Worm (Caenorhabditis elegans) whole organism, L1 larva: Measurements from ENCODE around the gene K08B12.1.

Experiments used
- C16A3.4 ChIP-seq: fragments of 150-350 bp; optimal IDR thresholded peaks from 2 replicates; lab custom pipeline; 2014; ENCODE audit warnings: missing biosample characterization, missing genetic modification characterization
- C34B4.2 ChIP-seq: sonication (generic microtip); optimal IDR thresholded peaks from 2 replicates; lab custom pipeline; 2017; ENCODE audit warnings: mild to moderate bottlenecking, missing genetic modification characterization, missing compliant biosample characterization
- F16B12.6 ChIP-seq: fragments of 150-350 bp; optimal IDR thresholded peaks from 2 replicates; lab custom pipeline; 2014; ENCODE audit warnings: missing biosample characterization, missing genetic modification characterization
- aha-1 ChIP-seq: fragments of 150-350 bp; optimal IDR thresholded peaks from 2 replicates; lab custom pipeline; 2014; ENCODE audit warnings: missing biosample characterization, missing genetic modification characterization
- alr-1 ChIP-seq: fragments of 200-800 bp; sonication (Bioruptor generic); optimal IDR thresholded peaks from 2 replicates; lab custom pipeline; 2018; ENCODE audit warnings: borderline replicate concordance, mild to moderate bottlenecking, missing genetic modification characterization, missing compliant biosample characterization
- aly-2 ChIP-seq: fragments of 150-350 bp; optimal IDR thresholded peaks from 2 replicates; lab custom pipeline; 2014; ENCODE audit warnings: missing biosample characterization, missing genetic modification characterization
- blmp-1 ChIP-seq: fragments of 150-350 bp; optimal IDR thresholded peaks from 2 replicates; lab custom pipeline; 2014; ENCODE audit warnings: missing biosample characterization, missing genetic modification characterization
- ceh-88 ChIP-seq: fragments of 200-800 bp; sonication (Bioruptor generic); IDR thresholded peaks from 2 replicates; pipeline ENCODE4 v1.3.6; 2022; ENCODE audit warnings: missing genetic modification characterization, missing compliant biosample characterization
- ceh-90 ChIP-seq: sonication (generic microtip); optimal IDR thresholded peaks from 2 replicates; lab custom pipeline; 2016; ENCODE audit warnings: missing genetic modification characterization, missing compliant biosample characterization
- dpl-1 ChIP-seq, 3 experiments: fragments of 150-350 bp in 2 of 3; sonication (generic microtip) in 1 of 3; optimal IDR thresholded peaks; 2 replicates each; lab custom pipeline; 2014 to 2017; ENCODE audit warnings: missing biosample characterization in 3 of 3, missing genetic modification characterization in 3 of 3, missing genetic modification reagents in 3 of 3
- dsc-1 ChIP-seq: sonication (generic microtip); optimal IDR thresholded peaks from 2 replicates; lab custom pipeline; 2016; ENCODE audit warnings: mild to moderate bottlenecking, missing genetic modification characterization, missing compliant biosample characterization
- efl-1 ChIP-seq, 4 experiments: fragments of 150-350 bp; optimal IDR thresholded peaks in 3 of 4; peaks in 1 of 4; 1 replicate in 1 of 4; 2 replicates in 3 of 4; lab custom pipeline; 2014; ENCODE audit warnings: missing biosample characterization in 2 of 4, missing genetic modification characterization in 2 of 4, missing genetic modification reagents in 2 of 4
- efl-3 ChIP-seq: fragments of 200-800 bp; sonication (Bioruptor generic); optimal IDR thresholded peaks from 2 replicates; lab custom pipeline; 2018; ENCODE audit warnings: mild to moderate bottlenecking, missing genetic modification characterization, missing compliant biosample characterization
- elt-3 ChIP-seq, 6 experiments: fragments of 150-350 bp in 1 of 6; sonication (generic microtip); optimal IDR thresholded peaks; 2 replicates each; lab custom pipeline; 2017 to 2018; ENCODE audit warnings: missing biosample characterization in 6 of 6, missing genetic modification characterization in 6 of 6, inconsistent platforms in 1 of 6
- ets-5 ChIP-seq: fragments of 200-800 bp; sonication (Bioruptor generic); IDR thresholded peaks from 2 replicates; pipeline ENCODE4 v1.3.6; 2022; ENCODE audit warnings: missing genetic modification characterization, missing compliant biosample characterization
- fkh-10 ChIP-seq: sonication (generic microtip); optimal IDR thresholded peaks from 2 replicates; lab custom pipeline; 2017; ENCODE audit warnings: missing biosample characterization, missing genetic modification reagents, missing genetic modification characterization
- fos-1 ChIP-seq: fragments of 150-350 bp; optimal IDR thresholded peaks from 2 replicates; lab custom pipeline; 2014; ENCODE audit warnings: missing biosample characterization, missing genetic modification characterization
- hlh-4 ChIP-seq: sonication (generic microtip); optimal IDR thresholded peaks from 2 replicates; lab custom pipeline; 2016; ENCODE audit warnings: mild to moderate bottlenecking, missing genetic modification characterization, missing compliant biosample characterization
- jun-1 ChIP-seq: fragments of 150-350 bp; optimal IDR thresholded peaks from 2 replicates; lab custom pipeline; 2014; ENCODE audit warnings: missing biosample characterization, missing genetic modification reagents, missing genetic modification characterization
- lin-13 ChIP-seq: fragments of 150-350 bp; optimal IDR thresholded peaks from 2 replicates; lab custom pipeline; 2014; ENCODE audit warnings: missing biosample characterization, missing genetic modification reagents, missing genetic modification characterization
- lin-14 ChIP-seq: fragments of 200-800 bp; sonication (Bioruptor generic); optimal IDR thresholded peaks from 2 replicates; lab custom pipeline; 2018; ENCODE audit warnings: mild to moderate bottlenecking, missing genetic modification characterization, moderate library complexity, missing compliant biosample characterization
- lin-35 ChIP-seq, 2 experiments: fragments of 150-350 bp; optimal IDR thresholded peaks; 2 replicates each; lab custom pipeline; 2014; ENCODE audit warnings: missing biosample characterization in 2 of 2, missing genetic modification characterization in 2 of 2, missing genetic modification reagents in 2 of 2
- lin-39 ChIP-seq: fragments of 150-350 bp; optimal IDR thresholded peaks from 2 replicates; lab custom pipeline; 2014; ENCODE audit warnings: missing biosample characterization, missing genetic modification reagents, missing genetic modification characterization
- lir-3 ChIP-seq: sonication (generic microtip); optimal IDR thresholded peaks from 2 replicates; lab custom pipeline; 2016; ENCODE audit warnings: mild to moderate bottlenecking, missing genetic modification characterization, moderate library complexity, missing compliant biosample characterization; ENCODE audit not compliant: poor library complexity
- lsy-2 ChIP-seq, 2 experiments: fragments of 150-350 bp; optimal IDR thresholded peaks; 2 replicates each; lab custom pipeline; 2014; ENCODE audit warnings: missing biosample characterization in 2 of 2, missing genetic modification characterization in 2 of 2
- nhr-11 ChIP-seq: fragments of 150-350 bp; optimal IDR thresholded peaks from 2 replicates; lab custom pipeline; 2014; ENCODE audit warnings: missing biosample characterization, missing genetic modification characterization
- nhr-19 ChIP-seq: fragments of 200-800 bp; sonication (Bioruptor generic); conservative IDR thresholded peaks from 2 replicates; pipeline ENCODE4 v1.3.6; 2022; ENCODE audit warnings: missing genetic modification characterization, missing compliant biosample characterization
- nhr-28 ChIP-seq: fragments of 150-350 bp; optimal IDR thresholded peaks from 2 replicates; lab custom pipeline; 2014; ENCODE audit warnings: missing biosample characterization, missing genetic modification characterization
- nhr-47 ChIP-seq: sonication (generic microtip); optimal IDR thresholded peaks from 2 replicates; lab custom pipeline; 2016; ENCODE audit warnings: mild to moderate bottlenecking, missing genetic modification characterization, moderate library complexity, missing compliant biosample characterization
- nhr-71 ChIP-seq: sonication (generic microtip); optimal IDR thresholded peaks from 2 replicates; lab custom pipeline; 2016; ENCODE audit warnings: mild to moderate bottlenecking, missing genetic modification characterization, moderate library complexity, missing compliant biosample characterization
- nhr-84 ChIP-seq: sonication (generic microtip); optimal IDR thresholded peaks from 2 replicates; lab custom pipeline; 2017; ENCODE audit warnings: missing biosample characterization, missing genetic modification characterization
- nhr-85 ChIP-seq: sonication (generic microtip); peaks from one replicate; lab custom pipeline; 2016; ENCODE audit warnings: missing genetic modification characterization, inconsistent platforms, missing compliant biosample characterization
- nhr-90 ChIP-seq: sonication (generic microtip); optimal IDR thresholded peaks from 2 replicates; lab custom pipeline; 2016; ENCODE audit warnings: mild to moderate bottlenecking, missing genetic modification characterization, missing compliant biosample characterization; ENCODE audit not compliant: poor library complexity
- pax-3 ChIP-seq: fragments of 200-800 bp; sonication (Bioruptor generic); optimal IDR thresholded peaks from 2 replicates; lab custom pipeline; 2018; ENCODE audit warnings: mild to moderate bottlenecking, missing genetic modification characterization, moderate library complexity, missing compliant biosample characterization
- rnt-1 ChIP-seq: sonication (generic microtip); optimal IDR thresholded peaks from 2 replicates; lab custom pipeline; 2016; ENCODE audit warnings: mild to moderate bottlenecking, missing genetic modification characterization, moderate library complexity, missing compliant biosample characterization
- skn-1 ChIP-seq: fragments of 150-350 bp; optimal IDR thresholded peaks from 2 replicates; lab custom pipeline; 2014; ENCODE audit warnings: missing biosample characterization, missing genetic modification characterization
- snu-23 ChIP-seq: sonication (generic microtip); optimal IDR thresholded peaks from 2 replicates; lab custom pipeline; 2016; ENCODE audit warnings: missing genetic modification characterization, missing compliant biosample characterization
- sptf-1 ChIP-seq: fragments of 150-350 bp; optimal IDR thresholded peaks from 2 replicates; lab custom pipeline; 2014; ENCODE audit warnings: missing biosample characterization, missing genetic modification characterization
- tlp-1 ChIP-seq: fragments of 150-350 bp; optimal IDR thresholded peaks from 2 replicates; lab custom pipeline; 2014; ENCODE audit warnings: missing biosample characterization, missing genetic modification characterization
- unc-130 ChIP-seq: fragments of 150-350 bp; optimal IDR thresholded peaks from 2 replicates; lab custom pipeline; 2017; ENCODE audit warnings: missing biosample characterization, missing genetic modification characterization, inconsistent platforms
- unc-62 ChIP-seq: fragments of 150-350 bp; optimal IDR thresholded peaks from 2 replicates; lab custom pipeline; 2014; ENCODE audit warnings: missing biosample characterization, missing genetic modification reagents, missing genetic modification characterization
- unc-86 ChIP-seq: sonication (generic microtip); optimal IDR thresholded peaks from 2 replicates; lab custom pipeline; 2016; ENCODE audit warnings: missing genetic modification characterization, missing compliant biosample characterization
- vab-15 ChIP-seq: sonication (generic microtip); optimal IDR thresholded peaks from 2 replicates; lab custom pipeline; 2017; ENCODE audit warnings: missing genotype, mild to moderate bottlenecking, missing genetic modification characterization, missing compliant biosample characterization
- xbp-1 ChIP-seq: sonication (generic microtip); optimal IDR thresholded peaks from 2 replicates; lab custom pipeline; 2016; ENCODE audit warnings: missing genetic modification characterization, missing compliant biosample characterization
- zip-4 ChIP-seq: fragments of 200-800 bp; sonication (Bioruptor generic); optimal IDR thresholded peaks from 2 replicates; lab custom pipeline; 2018; ENCODE audit warnings: mild to moderate bottlenecking, missing genetic modification characterization, moderate library complexity, missing compliant biosample characterization
- ztf-11 ChIP-seq, 2 experiments: sonication (generic microtip); optimal IDR thresholded peaks; 2 replicates each; lab custom pipeline; 2016 to 2017; ENCODE audit warnings: missing genetic modification characterization in 2 of 2, missing biosample characterization in 1 of 2, missing compliant biosample characterization in 1 of 2

K08B12.1 gene

ce11 chrV:6222779-6223276 is 36.3 kb upstream of the K08B12.1 start:
- no peak for TF ChIP-seq fkh-10 (GFP tag; lab: Kevin White, UChicago)
- TF ChIP-seq tlp-1: no peak
- peak in 1 of 2 experiments; percentile 0 for TF ChIP-seq lin-35 (GFP tag; optimal IDR thresholded peaks at IDR 0.05; lab: Kevin White, UChicago)
- no peak for TF ChIP-seq zip-4 (GFP tag; lab: Kevin White, UChicago)
- no peak for TF ChIP-seq blmp-1 (tag; lab: Kevin White, UChicago)
- no peak for TF ChIP-seq unc-86 (tag; lab: Kevin White, UChicago)
- no peak for TF ChIP-seq lin-39 (tag; lab: Kevin White, UChicago)
- TF ChIP-seq lin-14 (GFP tag; lab: Kevin White, UChicago): no peak
- TF ChIP-seq nhr-90 (tag; lab: Kevin White, UChicago): no peak
- TF ChIP-seq pax-3: no peak
- TF ChIP-seq alr-1 (tag; lab: Kevin White, UChicago): no peak
- no peak for TF ChIP-seq unc-62 (GFP tag; lab: Kevin White, UChicago)
- TF ChIP-seq vab-15 (tag; lab: Kevin White, UChicago): peak; percentile 9
- peak in 1 of 2 experiments; percentile 34 for TF ChIP-seq lsy-2 (tag; optimal IDR thresholded peaks at IDR 0.05; lab: Kevin White, UChicago)

- TF ChIP-seq nhr-85: peak; percentile 76
- no peak for TF ChIP-seq dsc-1
- no peak for TF ChIP-seq F16B12.6 (tag; lab: Kevin White, UChicago)
- TF ChIP-seq nhr-84 (tag; lab: Kevin White, UChicago): no peak
- TF ChIP-seq fos-1 (tag; lab: Kevin White, UChicago): no peak
- peak; percentile 8; the same call in 1 of the 2 replicates for TF ChIP-seq ceh-88
- no peak for TF ChIP-seq aha-1
- TF ChIP-seq nhr-47 (tag; lab: Kevin White, UChicago): peak; percentile 15
- TF ChIP-seq ceh-90: no peak
- no peak for TF ChIP-seq dpl-1 (GFP tag; optimal IDR thresholded peaks at IDR 0.05; lab: Kevin White, UChicago)
- TF ChIP-seq efl-1 (optimal IDR thresholded peaks at IDR 0.05; lab: Kevin White, UChicago): no peak
- TF ChIP-seq efl-1 (GFP tag; optimal IDR thresholded peaks at IDR 0.05 in 1 of 2; lab: Kevin White, UChicago): peak in 1 of 2 experiments; percentile 85
- peak; percentile 18 for TF ChIP-seq jun-1
- no peak for TF ChIP-seq efl-3
- peak; percentile 10 for TF ChIP-seq nhr-71 (tag; lab: Kevin White, UChicago)
- TF ChIP-seq ets-5 (GFP tag; lab: Robert Waterston, UW): no peak
- no peak for TF ChIP-seq lin-14 (GFP tag; lab: Kevin White, UChicago)
- peak; percentile 59 for TF ChIP-seq aly-2
- TF ChIP-seq lsy-2 (tag; optimal IDR thresholded peaks at IDR 0.05; lab: Kevin White, UChicago): peak in 1 of 2 experiments; percentile 14
- no peak for TF ChIP-seq ztf-11 (tag; optimal IDR thresholded peaks at IDR 0.05; lab: Kevin White, UChicago)
- TF ChIP-seq nhr-19 (GFP tag; lab: Robert Waterston, UW): 0 out of 2 replicates have a peak, but pooled peaks have one; percentile 1
These were observed 35.7 kb upstream of the K08B12.1 start for ce11 chrV:6223315-6224018.

DNA sequence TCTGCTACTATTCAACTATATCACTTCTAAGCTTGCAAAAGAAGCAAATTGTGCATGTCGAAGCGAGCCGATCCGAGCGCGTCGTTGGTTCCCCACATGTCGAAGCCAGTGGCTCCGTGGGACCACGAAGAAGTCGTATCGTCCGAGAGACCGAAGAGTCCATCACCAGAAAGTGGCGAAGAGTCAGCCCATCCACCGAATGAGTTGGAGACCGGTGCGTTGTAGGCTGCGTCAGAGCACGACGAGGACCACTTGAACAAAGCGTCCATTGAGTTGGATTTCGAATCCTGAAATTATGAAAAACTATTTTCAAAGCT is 35.2 kb upstream of the K08B12.1 start:
- TF ChIP-seq lir-3 (tag; lab: Kevin White, UChicago): no peak
- TF ChIP-seq ets-5 (GFP tag; lab: Robert Waterston, UW): peak; percentile 82; the same call in 1 of the 2 replicates

DNA sequence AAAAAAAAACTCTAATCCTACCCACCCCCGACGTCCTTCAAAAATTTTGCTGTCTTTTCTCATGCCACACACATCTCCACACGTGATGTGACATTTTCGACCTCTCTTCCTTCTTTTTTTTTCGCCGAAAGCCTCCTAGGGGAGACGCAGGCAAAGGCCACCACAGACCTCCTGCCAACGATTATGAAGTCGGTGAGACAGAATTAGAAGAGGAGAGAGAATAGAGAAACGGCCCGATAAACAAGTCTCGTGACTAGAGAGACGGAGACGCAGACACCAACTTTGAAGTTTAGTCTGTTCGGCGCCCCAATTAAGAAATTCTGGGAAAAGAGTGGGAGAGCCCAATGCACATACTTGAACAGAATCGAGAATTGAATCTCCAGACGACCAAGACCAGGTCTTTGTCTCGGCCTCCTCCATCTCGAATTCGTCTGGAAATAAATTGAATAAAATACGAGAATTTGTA is 34.6 kb upstream of the K08B12.1 start:
- TF ChIP-seq C34B4.2 (tag; lab: Kevin White, UChicago) (no peak), aly-2 (peak; percentile 92), snu-23 (GFP tag; lab: Kevin White, UChicago) (peak; percentile 98), elt-3 (tag; optimal IDR thresholded peaks at IDR 0.05; lab: Kevin White, UChicago) (peak in 5 of 6 experiments; percentile 30 to 91 (median 64)), dpl-1 (GFP tag; optimal IDR thresholded peaks at IDR 0.05; lab: Kevin White, UChicago) (peak; percentile 67 to 75 (median 69)), sptf-1 (tag; lab: Kevin White, UChicago) (no peak), lin-13 (GFP tag; lab: Kevin White, UChicago) (peak; percentile 98), nhr-28 (no peak), rnt-1 (peak; percentile 95), unc-130 (tag; lab: Kevin White, UChicago) (peak; percentile 90), nhr-11 (tag; lab: Kevin White, UChicago) (peak; percentile 92), hlh-4 (peak; percentile 5), xbp-1 (tag; lab: Kevin White, UChicago) (peak; percentile 92), efl-1 (optimal IDR thresholded peaks at IDR 0.05; lab: Kevin White, UChicago) (peak; percentile 82 to 83), efl-1 (GFP tag; optimal IDR thresholded peaks at IDR 0.05 in 1 of 2; lab: Kevin White, UChicago) (peak; percentile 56 to 96), C16A3.4 (tag; lab: Kevin White, UChicago) (peak; percentile 94), skn-1 (tag; lab: Kevin White, UChicago) (peak; percentile 93)
